Worm (Caenorhabditis elegans) whole organism, L2 larva: ENCODE data around the gene rab-7.

Experiments used
- lin-39 ChIP-seq: fragments of 150-350 bp; optimal IDR thresholded peaks from 2 replicates; lab custom pipeline; 2014; ENCODE audit warnings: missing biosample characterization, missing genetic modification reagents, missing genetic modification characterization
- lsy-2 ChIP-seq, 2 experiments: fragments of 150-350 bp in 1 of 2; sonication (generic microtip) in 1 of 2; optimal IDR thresholded peaks; 2 replicates each; lab custom pipeline; 2014 to 2017; ENCODE audit warnings: missing biosample characterization in 2 of 2, missing genetic modification characterization in 2 of 2
- ztf-11 ChIP-seq: sonication (generic microtip); optimal IDR thresholded peaks from 2 replicates; lab custom pipeline; 2017; ENCODE audit warnings: missing biosample characterization, missing genetic modification characterization

- no peak for TF ChIP-seq lin-39 (tag; lab: Kevin White, UChicago)
- TF ChIP-seq lsy-2 (tag; optimal IDR thresholded peaks at IDR 0.05; lab: Kevin White, UChicago), result no peak
- TF ChIP-seq ztf-11 (tag; lab: Kevin White, UChicago), result no peak
These were observed 43.0 kb downstream of the rab-7 start for ce11 chrII:11923620-11924298.
